Fruit fly (Drosophila melanogaster): Measurements from ENCODE around the gene Pten.

Pten gene

DNA sequence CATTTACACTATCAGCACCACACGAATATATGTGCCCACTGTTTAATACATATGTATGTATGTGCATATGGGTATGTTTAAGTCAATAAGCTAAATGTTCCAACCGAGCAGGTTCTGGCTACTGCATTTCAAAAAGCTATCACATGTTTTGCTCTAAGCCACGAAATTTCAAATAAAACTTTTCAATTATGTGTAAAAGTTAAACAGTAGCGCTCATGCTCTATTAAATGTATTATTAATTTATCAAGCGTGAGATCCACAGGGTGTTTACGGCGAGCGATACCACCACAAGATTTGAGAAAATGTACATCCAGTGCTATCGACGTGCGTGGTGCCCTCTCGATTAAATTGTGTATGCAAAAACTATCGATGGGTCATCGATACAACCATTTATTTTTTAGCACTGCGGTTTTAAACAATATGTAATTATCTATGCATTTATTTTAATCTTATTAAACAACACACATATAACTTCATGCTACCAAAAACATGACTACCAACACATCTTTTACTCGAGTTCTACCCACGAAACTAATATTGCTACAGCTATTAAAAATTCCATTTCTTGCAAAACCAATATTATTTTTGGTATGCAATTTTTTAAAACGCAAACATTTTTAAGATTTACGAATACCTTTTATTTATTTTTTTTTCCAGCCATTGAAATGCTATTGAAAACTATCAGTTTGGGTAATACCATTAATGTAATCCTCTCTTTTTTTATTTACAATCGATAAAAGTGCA lies at the start of gene Pten (continued):
- TF ChIP-seq CG4820 (GFP tag; optimal IDR thresholded peaks at IDR 0.05) (peak; percentile 76), fu2 (GFP tag; optimal IDR thresholded peaks at IDR 0.05) (peak; percentile 61), jumu (GFP tag; optimal IDR thresholded peaks at IDR 0.05) (peak; percentile 64), CG14667 (GFP tag; IDR thresholded peaks at IDR 0.05) (no peak; the same call in 1 of the 2 replicates), trh (GFP tag; optimal IDR thresholded peaks at IDR 0.05) (peak; percentile 16), Elba2 (GFP tag; optimal IDR thresholded peaks at IDR 0.05) (peak; percentile 12), CG7963 (GFP tag; IDR thresholded peaks at IDR 0.05; ENCODE audit: partially characterized antibody) (peak; percentile 90), Rx (GFP tag; IDR thresholded peaks at IDR 0.05) (no peak), Antp (GFP tag; optimal IDR thresholded peaks at IDR 0.05) (no peak), CG16863 (GFP tag; optimal IDR thresholded peaks at IDR 0.05) (peak; percentile 60), h (optimal IDR thresholded peaks at IDR 0.05) (no peak), bab2 (GFP tag; optimal IDR thresholded peaks at IDR 0.05) (peak; percentile 61), CG9817 (tag; optimal IDR thresholded peaks at IDR 0.05) (no peak), CG6791 (GFP tag; IDR thresholded peaks at IDR 0.05; ENCODE audit: partially characterized antibody) (peak; percentile 93), CG3995 (GFP tag; optimal IDR thresholded peaks at IDR 0.05) (peak; percentile 5), jing (GFP tag; optimal IDR thresholded peaks at IDR 0.05) (no peak), tll (GFP tag; optimal IDR thresholded peaks at IDR 0.05) (peak in 1 of 2 experiments; percentile 52), CG14860 (GFP tag; IDR thresholded peaks at IDR 0.05; ENCODE audit: partially characterized antibody) (peak; percentile 87), az2 (GFP tag; optimal IDR thresholded peaks at IDR 0.05) (peak; percentile 62), CG7839 (tag; optimal IDR thresholded peaks at IDR 0.05) (no peak), oc (tag; optimal IDR thresholded peaks at IDR 0.05) (no peak), pho (GFP tag; optimal IDR thresholded peaks at IDR 0.05) (peak; percentile 64), C15 (GFP tag; IDR thresholded peaks at IDR 0.05) (0 out of 3 replicates have a peak, but pooled peaks have one; percentile 33), CG12104 (GFP tag; optimal IDR thresholded peaks at IDR 0.05) (peak; percentile 79), caup (GFP tag; optimal IDR thresholded peaks at IDR 0.05; ENCODE audit: severe bottlenecking) (no peak), CG32772 (GFP tag; IDR thresholded peaks at IDR 0.05) (no peak), HmgZ (tag; optimal IDR thresholded peaks at IDR 0.05) (peak; percentile 57), Fer1 (GFP tag; optimal IDR thresholded peaks at IDR 0.05) (peak; percentile 55), sim (GFP tag; IDR thresholded peaks at IDR 0.05) (no peak), NfI (GFP tag; optimal IDR thresholded peaks at IDR 0.05) (peak; percentile 64), B-H1 (GFP tag; IDR thresholded peaks at IDR 0.05) (peak; percentile 58; the same call in 2 of the 3 replicates), vnd (GFP tag; IDR thresholded peaks at IDR 0.05; ENCODE audit: partially characterized antibody) (peak; percentile 85), CG31365 (tag; optimal IDR thresholded peaks at IDR 0.05) (no peak), Pdp1 (GFP tag; optimal IDR thresholded peaks at IDR 0.05) (peak; percentile 56 to 60), Hey (tag; optimal IDR thresholded peaks at IDR 0.05) (no peak), CG11723 (GFP tag; optimal IDR thresholded peaks at IDR 0.05) (no peak), CG3847 (GFP tag; IDR thresholded peaks at IDR 0.05) (no peak), CG17568 (GFP tag; optimal IDR thresholded peaks at IDR 0.05) (no peak), cg (GFP tag; optimal IDR thresholded peaks at IDR 0.05) (peak; percentile 56), psq (GFP tag; optimal IDR thresholded peaks at IDR 0.05) (peak; percentile 33), Kr (GFP tag; optimal IDR thresholded peaks at IDR 0.05) (no peak), Med (GFP tag) (peak; percentile 94), CG9876 (GFP tag; optimal IDR thresholded peaks at IDR 0.05) (no peak), CG1233 (GFP tag; optimal IDR thresholded peaks at IDR 0.05) (peak; percentile 68), ac (GFP tag; optimal IDR thresholded peaks at IDR 0.05) (no peak), Lim3 (GFP tag; IDR thresholded peaks at IDR 0.05) (no peak), CG13624 (GFP tag; optimal IDR thresholded peaks at IDR 0.05) (peak; percentile 51), zen2 (GFP tag; IDR thresholded peaks at IDR 0.05; ENCODE audit: partially characterized antibody) (no peak; the same call in 2 of the 3 replicates), CG10366 (GFP tag; IDR thresholded peaks at IDR 0.05) (peak; percentile 54)
